Worm (Caenorhabditis elegans) whole organism, L1 larva: ENCODE results near the gene ZK829.1.

Experiments
- C34B4.2 ChIP-seq: sonication (generic microtip); optimal IDR thresholded peaks from 2 replicates; lab custom pipeline; 2017; ENCODE audit warnings: mild to moderate bottlenecking, missing genetic modification characterization, missing compliant biosample characterization
- F16B12.6 ChIP-seq: fragments of 150-350 bp; optimal IDR thresholded peaks from 2 replicates; lab custom pipeline; 2014; ENCODE audit warnings: missing biosample characterization, missing genetic modification characterization
- Y116A8C.19 ChIP-seq: sonication (generic microtip); optimal IDR thresholded peaks from 2 replicates; lab custom pipeline; 2016; ENCODE audit warnings: missing compliant biosample characterization, missing genetic modification characterization, borderline replicate concordance
- blmp-1 ChIP-seq: fragments of 150-350 bp; optimal IDR thresholded peaks from 2 replicates; lab custom pipeline; 2014; ENCODE audit warnings: missing biosample characterization, missing genetic modification characterization
- ceh-8 ChIP-seq: fragments of 200-800 bp; sonication (Bioruptor generic); optimal IDR thresholded peaks from 2 replicates; lab custom pipeline; 2018; ENCODE audit warnings: mild to moderate bottlenecking, missing genetic modification characterization, moderate library complexity, missing compliant biosample characterization
- ceh-82 ChIP-seq, 3 experiments: fragments of 150-350 bp in 1 of 3; sonication (generic microtip) in 2 of 3; optimal IDR thresholded peaks; 2 replicates each; lab custom pipeline; 2014 to 2017; ENCODE audit warnings: missing biosample characterization in 3 of 3, missing genetic modification characterization in 3 of 3
- ceh-88 ChIP-seq: fragments of 200-800 bp; sonication (Bioruptor generic); IDR thresholded peaks from 2 replicates; pipeline ENCODE4 v1.3.6; 2022; ENCODE audit warnings: missing genetic modification characterization, missing compliant biosample characterization
- ceh-90 ChIP-seq: sonication (generic microtip); optimal IDR thresholded peaks from 2 replicates; lab custom pipeline; 2016; ENCODE audit warnings: missing genetic modification characterization, missing compliant biosample characterization
- dsc-1 ChIP-seq: sonication (generic microtip); optimal IDR thresholded peaks from 2 replicates; lab custom pipeline; 2016; ENCODE audit warnings: mild to moderate bottlenecking, missing genetic modification characterization, missing compliant biosample characterization
- efl-1 ChIP-seq, 4 experiments: fragments of 150-350 bp; optimal IDR thresholded peaks in 3 of 4; peaks in 1 of 4; 1 replicate in 1 of 4; 2 replicates in 3 of 4; lab custom pipeline; 2014; ENCODE audit warnings: missing biosample characterization in 2 of 4, missing genetic modification characterization in 2 of 4, missing genetic modification reagents in 2 of 4
- elt-2 ChIP-seq: sonication (generic microtip); optimal IDR thresholded peaks from 2 replicates; lab custom pipeline; 2016; ENCODE audit warnings: missing genetic modification characterization, mild to moderate bottlenecking, inconsistent platforms, missing compliant biosample characterization, missing genetic modification reagents
- elt-3 ChIP-seq, 6 experiments: fragments of 150-350 bp in 1 of 6; sonication (generic microtip); optimal IDR thresholded peaks; 2 replicates each; lab custom pipeline; 2017 to 2018; ENCODE audit warnings: missing biosample characterization in 6 of 6, missing genetic modification characterization in 6 of 6, inconsistent platforms in 1 of 6
- ets-5 ChIP-seq: fragments of 200-800 bp; sonication (Bioruptor generic); IDR thresholded peaks from 2 replicates; pipeline ENCODE4 v1.3.6; 2022; ENCODE audit warnings: missing genetic modification characterization, missing compliant biosample characterization
- fkh-8 ChIP-seq: sonication (generic microtip); optimal IDR thresholded peaks from 2 replicates; lab custom pipeline; 2016; ENCODE audit warnings: mild to moderate bottlenecking, missing genetic modification characterization, missing compliant biosample characterization
- hlh-17 ChIP-seq: fragments of 200-800 bp; sonication (Bioruptor generic); optimal IDR thresholded peaks from 2 replicates; lab custom pipeline; 2018; ENCODE audit warnings: missing genetic modification characterization, mild to moderate bottlenecking, missing compliant biosample characterization, moderate library complexity, borderline replicate concordance
- irx-1 ChIP-seq: sonication (generic microtip); optimal IDR thresholded peaks from 2 replicates; lab custom pipeline; 2016; ENCODE audit warnings: missing genetic modification characterization, missing compliant biosample characterization
- isw-1 ChIP-seq: fragments of 200-800 bp; sonication (Bioruptor generic); IDR thresholded peaks from 2 replicates; pipeline ENCODE4 v1.3.6; 2022; ENCODE audit warnings: missing genetic modification characterization, missing compliant biosample characterization
- lin-13 ChIP-seq: fragments of 150-350 bp; optimal IDR thresholded peaks from 2 replicates; lab custom pipeline; 2014; ENCODE audit warnings: missing biosample characterization, missing genetic modification reagents, missing genetic modification characterization
- lin-15B ChIP-seq: fragments of 150-350 bp; sonication (generic microtip); optimal IDR thresholded peaks from 3 replicates; lab custom pipeline; 2014; ENCODE audit warnings: missing biosample characterization, missing genetic modification characterization
- lin-35 ChIP-seq, 2 experiments: fragments of 150-350 bp; optimal IDR thresholded peaks; 2 replicates each; lab custom pipeline; 2014; ENCODE audit warnings: missing biosample characterization in 2 of 2, missing genetic modification characterization in 2 of 2, missing genetic modification reagents in 2 of 2
- lin-39 ChIP-seq: fragments of 150-350 bp; optimal IDR thresholded peaks from 2 replicates; lab custom pipeline; 2014; ENCODE audit warnings: missing biosample characterization, missing genetic modification reagents, missing genetic modification characterization
- lsy-2 ChIP-seq, 2 experiments: fragments of 150-350 bp; optimal IDR thresholded peaks; 2 replicates each; lab custom pipeline; 2014; ENCODE audit warnings: missing biosample characterization in 2 of 2, missing genetic modification characterization in 2 of 2
- mdl-1 ChIP-seq, 2 experiments: fragments of 150-350 bp; optimal IDR thresholded peaks; 2 replicates each; lab custom pipeline; 2014 to 2017; ENCODE audit warnings: missing biosample characterization in 2 of 2, missing genetic modification characterization in 2 of 2, inconsistent platforms in 1 of 2
- nhr-11 ChIP-seq: fragments of 150-350 bp; optimal IDR thresholded peaks from 2 replicates; lab custom pipeline; 2014; ENCODE audit warnings: missing biosample characterization, missing genetic modification characterization
- nhr-19 ChIP-seq: fragments of 200-800 bp; sonication (Bioruptor generic); conservative IDR thresholded peaks from 2 replicates; pipeline ENCODE4 v1.3.6; 2022; ENCODE audit warnings: missing genetic modification characterization, missing compliant biosample characterization
- nhr-20 ChIP-seq: sonication (generic microtip); optimal IDR thresholded peaks from 2 replicates; lab custom pipeline; 2016; ENCODE audit warnings: mild to moderate bottlenecking, missing genetic modification characterization, missing compliant biosample characterization
- nhr-28 ChIP-seq: fragments of 150-350 bp; optimal IDR thresholded peaks from 2 replicates; lab custom pipeline; 2014; ENCODE audit warnings: missing biosample characterization, missing genetic modification characterization
- nhr-47 ChIP-seq: sonication (generic microtip); optimal IDR thresholded peaks from 2 replicates; lab custom pipeline; 2016; ENCODE audit warnings: mild to moderate bottlenecking, missing genetic modification characterization, moderate library complexity, missing compliant biosample characterization
- nhr-71 ChIP-seq: sonication (generic microtip); optimal IDR thresholded peaks from 2 replicates; lab custom pipeline; 2016; ENCODE audit warnings: mild to moderate bottlenecking, missing genetic modification characterization, moderate library complexity, missing compliant biosample characterization
- nhr-76 ChIP-seq: sonication (generic microtip); optimal IDR thresholded peaks from 2 replicates; lab custom pipeline; 2017; ENCODE audit warnings: missing biosample characterization, missing genetic modification characterization
- nhr-84 ChIP-seq: sonication (generic microtip); optimal IDR thresholded peaks from 2 replicates; lab custom pipeline; 2017; ENCODE audit warnings: missing biosample characterization, missing genetic modification characterization
- nhr-85 ChIP-seq: sonication (generic microtip); peaks from one replicate; lab custom pipeline; 2016; ENCODE audit warnings: missing genetic modification characterization, inconsistent platforms, missing compliant biosample characterization
- nhr-90 ChIP-seq: sonication (generic microtip); optimal IDR thresholded peaks from 2 replicates; lab custom pipeline; 2016; ENCODE audit warnings: mild to moderate bottlenecking, missing genetic modification characterization, missing compliant biosample characterization; ENCODE audit not compliant: poor library complexity
- pqm-1 ChIP-seq: sonication (generic microtip); optimal IDR thresholded peaks from 3 replicates; lab custom pipeline; 2017; ENCODE audit warnings: missing biosample characterization, missing genetic modification characterization
- snu-23 ChIP-seq: sonication (generic microtip); optimal IDR thresholded peaks from 2 replicates; lab custom pipeline; 2016; ENCODE audit warnings: missing genetic modification characterization, missing compliant biosample characterization
- sox-4 ChIP-seq: sonication (generic microtip); optimal IDR thresholded peaks from 2 replicates; lab custom pipeline; 2016; ENCODE audit warnings: missing genetic modification characterization, missing compliant biosample characterization
- sptf-1 ChIP-seq: fragments of 150-350 bp; optimal IDR thresholded peaks from 2 replicates; lab custom pipeline; 2014; ENCODE audit warnings: missing biosample characterization, missing genetic modification characterization
- sup-37 ChIP-seq: fragments of 200-800 bp; sonication (Bioruptor generic); optimal IDR thresholded peaks from 2 replicates; lab custom pipeline; 2018; ENCODE audit warnings: mild to moderate bottlenecking, missing genetic modification characterization, missing compliant biosample characterization
- swsn-7 ChIP-seq: sonication (generic microtip); optimal IDR thresholded peaks from 2 replicates; lab custom pipeline; 2016; ENCODE audit warnings: missing genetic modification characterization, missing compliant biosample characterization
- tbx-2 ChIP-seq: sonication (generic microtip); optimal IDR thresholded peaks from 2 replicates; lab custom pipeline; 2016; ENCODE audit warnings: missing genetic modification characterization, missing compliant biosample characterization
- unc-30 ChIP-seq: sonication (generic microtip); optimal IDR thresholded peaks from 2 replicates; lab custom pipeline; 2017; ENCODE audit warnings: missing biosample characterization, missing genetic modification characterization
- vab-15 ChIP-seq: sonication (generic microtip); optimal IDR thresholded peaks from 2 replicates; lab custom pipeline; 2017; ENCODE audit warnings: missing genotype, mild to moderate bottlenecking, missing genetic modification characterization, missing compliant biosample characterization
- xbp-1 ChIP-seq: sonication (generic microtip); optimal IDR thresholded peaks from 2 replicates; lab custom pipeline; 2016; ENCODE audit warnings: missing genetic modification characterization, missing compliant biosample characterization
- zip-4 ChIP-seq: fragments of 200-800 bp; sonication (Bioruptor generic); optimal IDR thresholded peaks from 2 replicates; lab custom pipeline; 2018; ENCODE audit warnings: mild to moderate bottlenecking, missing genetic modification characterization, moderate library complexity, missing compliant biosample characterization
- ztf-11 ChIP-seq, 2 experiments: sonication (generic microtip); optimal IDR thresholded peaks; 2 replicates each; lab custom pipeline; 2016 to 2017; ENCODE audit warnings: missing genetic modification characterization in 2 of 2, missing biosample characterization in 1 of 2, missing compliant biosample characterization in 1 of 2
- ztf-4 ChIP-seq: fragments of 150-350 bp; optimal IDR thresholded peaks from 2 replicates; lab custom pipeline; 2014; ENCODE audit warnings: missing biosample characterization, missing genetic modification characterization

Gene ZK829.1

ce11 chrIV:11901215-11901614 is 41.0 kb downstream of the ZK829.1 start:
- TF ChIP-seq snu-23 (GFP tag; lab: Kevin White, UChicago) (peak; percentile 22), ceh-88 (GFP tag; lab: Robert Waterston, UW) (no peak), lin-35 (GFP tag; optimal IDR thresholded peaks at IDR 0.05; lab: Kevin White, UChicago) (peak in 1 of 2 experiments; percentile 32), nhr-71 (tag; lab: Kevin White, UChicago) (peak; percentile 29), elt-2 (tag; lab: Kevin White, UChicago) (no peak), nhr-85 (tag; lab: Kevin White, UChicago) (peak; percentile 6), nhr-20 (tag; lab: Kevin White, UChicago) (peak; percentile 37), blmp-1 (tag; lab: Kevin White, UChicago) (peak; percentile 32), ceh-90 (no peak), lin-13 (GFP tag; lab: Kevin White, UChicago) (no peak), elt-3 (tag; optimal IDR thresholded peaks at IDR 0.05; lab: Kevin White, UChicago) (peak in 1 of 6 experiments; percentile 26), nhr-19 (GFP tag; lab: Robert Waterston, UW) (0 out of 2 replicates have a peak, but pooled peaks have one; percentile 6), lin-39 (no peak), tbx-2 (tag; lab: Kevin White, UChicago) (peak; percentile 26)

- TF ChIP-seq mdl-1 (tag; optimal IDR thresholded peaks at IDR 0.05; lab: Kevin White, UChicago), result no peak
- peak; percentile 14 for TF ChIP-seq nhr-85 (tag; lab: Kevin White, UChicago)
- no peak for TF ChIP-seq pqm-1 (tag; lab: Kevin White, UChicago)
- no peak for TF ChIP-seq Y116A8C.19 (tag; lab: Kevin White, UChicago)
- no peak for TF ChIP-seq lin-15B
- no peak for TF ChIP-seq sup-37 (GFP tag; lab: Kevin White, UChicago)
Measured at ce11 chrIV:11900399-11900798, 41.8 kb downstream of the ZK829.1 start.

- TF ChIP-seq sox-4 (tag; lab: Kevin White, UChicago) (no peak), ceh-82 (tag; optimal IDR thresholded peaks at IDR 0.05; lab: Kevin White, UChicago) (no peak), nhr-47 (tag; lab: Kevin White, UChicago) (no peak), ztf-4 (no peak), blmp-1 (tag; lab: Kevin White, UChicago) (peak; percentile 62), nhr-28 (tag; lab: Kevin White, UChicago) (no peak), hlh-17 (GFP tag; lab: Kevin White, UChicago) (no peak), lin-35 (GFP tag; optimal IDR thresholded peaks at IDR 0.05; lab: Kevin White, UChicago) (no peak), ets-5 (GFP tag; lab: Robert Waterston, UW) (no peak), lin-39 (no peak), irx-1 (tag; lab: Kevin White, UChicago) (no peak), efl-1 (optimal IDR thresholded peaks at IDR 0.05; lab: Kevin White, UChicago) (no peak), efl-1 (GFP tag; optimal IDR thresholded peaks at IDR 0.05 in 1 of 2; lab: Kevin White, UChicago) (no peak), lsy-2 (tag; optimal IDR thresholded peaks at IDR 0.05; lab: Kevin White, UChicago) (no peak), nhr-19 (GFP tag; lab: Robert Waterston, UW) (no peak), lin-13 (GFP tag; lab: Kevin White, UChicago) (no peak), nhr-84 (tag; lab: Kevin White, UChicago) (no peak), swsn-7 (tag; lab: Kevin White, UChicago) (no peak), pqm-1 (tag; lab: Kevin White, UChicago) (no peak), nhr-76 (no peak), elt-3 (tag; optimal IDR thresholded peaks at IDR 0.05; lab: Kevin White, UChicago) (peak in 2 of 6 experiments; percentile 8 to 30), xbp-1 (tag; lab: Kevin White, UChicago) (no peak), ceh-8 (no peak), nhr-90 (tag; lab: Kevin White, UChicago) (no peak), nhr-11 (tag; lab: Kevin White, UChicago) (no peak), C34B4.2 (tag; lab: Kevin White, UChicago) (no peak), sup-37 (GFP tag; lab: Kevin White, UChicago) (no peak), isw-1 (GFP tag; lab: Robert Waterston, UW) (no peak), dsc-1 (tag; lab: Kevin White, UChicago) (no peak), nhr-85 (tag; lab: Kevin White, UChicago) (peak; percentile 72), nhr-20 (tag; lab: Kevin White, UChicago) (peak; percentile 28), F16B12.6 (no peak), fkh-8 (no peak), zip-4 (GFP tag; lab: Kevin White, UChicago) (no peak), ztf-11 (tag; optimal IDR thresholded peaks at IDR 0.05; lab: Kevin White, UChicago) (no peak), nhr-71 (tag; lab: Kevin White, UChicago) (peak; percentile 48), sptf-1 (tag; lab: Kevin White, UChicago) (no peak), vab-15 (tag; lab: Kevin White, UChicago) (no peak), unc-30 (tag; lab: Kevin White, UChicago) (no peak)
Measured at ce11 chrIV:11899358-11899757, 42.9 kb downstream of the ZK829.1 start, which contains the start of gene nhr-43. Gene nhr-43 (plus strand): TSS chrIV:11899590.
